Fruit fly (Drosophila melanogaster) whole organism, embryonic: ENCODE measurements around the gene CG33941.

Experiments used
- CG1024 ChIP-seq: fragments of 200-800 bp; sonication (Bioruptor generic); IDR thresholded peaks from 2 replicates; pipeline ENCODE4 v1.3.6; 2022; ENCODE audit warnings: missing biosample characterization, missing genetic modification characterization
- CG10366 ChIP-seq: fragments of 200-800 bp; sonication (Bioruptor generic); IDR thresholded peaks from 2 replicates; pipeline ENCODE4 v1.3.6; 2022; ENCODE audit warnings: missing biosample characterization, missing genetic modification characterization
- CG11093 ChIP-seq: fragments of 200-800 bp; sonication (Bioruptor generic); IDR thresholded peaks from 3 replicates; pipeline ENCODE4 v1.3.6; 2022; ENCODE audit warnings: missing biosample characterization, missing genetic modification characterization
- CG11456 ChIP-seq: fragments of 200-800 bp; sonication (Bioruptor generic); IDR thresholded peaks from 3 replicates; pipeline ENCODE4 v1.3.6; 2022; ENCODE audit warnings: missing biosample characterization, missing genetic modification characterization
- CG12155 ChIP-seq: fragments of 200-800 bp; sonication (Bioruptor generic); optimal IDR thresholded peaks from 3 replicates; lab custom pipeline; 2016; ENCODE audit warnings: missing biosample characterization, missing genetic modification characterization
- CG12744 ChIP-seq: fragments of 200-800 bp; sonication (Bioruptor generic); optimal IDR thresholded peaks from 2 replicates; lab custom pipeline; 2016; ENCODE audit warnings: missing biosample characterization, missing genetic modification characterization
- CG12942 ChIP-seq: fragments of 200-800 bp; sonication (Bioruptor generic); optimal IDR thresholded peaks from 3 replicates; lab custom pipeline; 2016; ENCODE audit warnings: missing biosample characterization, missing genetic modification characterization
- CG14965 ChIP-seq: fragments of 200-800 bp; sonication (Bioruptor generic); optimal IDR thresholded peaks from 2 replicates; lab custom pipeline; 2016; ENCODE audit warnings: missing biosample characterization, missing genetic modification characterization, borderline replicate concordance
- CG15601 ChIP-seq: fragments of 200-800 bp; sonication (Bioruptor generic); optimal IDR thresholded peaks from 3 replicates; lab custom pipeline; 2019; ENCODE audit warnings: missing biosample characterization, mild to moderate bottlenecking, missing genetic modification characterization, moderate library complexity
- CG17912 ChIP-seq: fragments of 200-800 bp; sonication (Bioruptor generic); optimal IDR thresholded peaks from 2 replicates; lab custom pipeline; 2018; ENCODE audit warnings: missing biosample characterization, mild to moderate bottlenecking, missing genetic modification characterization
- CG2199 ChIP-seq: fragments of 200-800 bp; sonication (Bioruptor generic); IDR thresholded peaks from 3 replicates; pipeline ENCODE4 v1.3.6; 2022; ENCODE audit warnings: missing biosample characterization, missing genetic modification characterization
- CG3726 ChIP-seq: fragments of 200-800 bp; sonication (Bioruptor generic); IDR thresholded peaks from 3 replicates; pipeline ENCODE4, ENCODE4 v1.3.6; 2022; ENCODE audit warnings: missing biosample characterization, missing genetic modification characterization
- CG42726 ChIP-seq: fragments of 200-800 bp; sonication (Bioruptor generic); IDR thresholded peaks from 2 replicates; pipeline ENCODE4 v1.3.6; 2022; ENCODE audit warnings: missing biosample characterization, missing genetic modification characterization; ENCODE audit not compliant: partially characterized antibody
- CG6689 ChIP-seq: fragments of 200-800 bp; sonication (Bioruptor generic); IDR thresholded peaks from 2 replicates; pipeline ENCODE4 v1.3.6; 2022; ENCODE audit warnings: missing biosample characterization, missing genetic modification characterization
- CG7271 ChIP-seq: fragments of 200-800 bp; sonication (Bioruptor generic); optimal IDR thresholded peaks from 2 replicates; lab custom pipeline; 2018; ENCODE audit warnings: missing biosample characterization, mild to moderate bottlenecking, missing genetic modification characterization, moderate library complexity
- CG9609 ChIP-seq: fragments of 200-800 bp; sonication (Bioruptor generic); optimal IDR thresholded peaks from 3 replicates; lab custom pipeline; 2016; ENCODE audit warnings: missing biosample characterization, missing genetic modification characterization
- CG9932 ChIP-seq: fragments of 200-800 bp; sonication (Bioruptor generic); IDR thresholded peaks from 2 replicates; pipeline ENCODE4 v1.3.6; 2022; ENCODE audit warnings: missing biosample characterization, missing genetic modification characterization
- Dll ChIP-seq: fragments of 200-800 bp; sonication (Bioruptor generic); IDR thresholded peaks from 4 replicates; pipeline ENCODE4 v1.3.6; 2022; ENCODE audit warnings: missing biosample characterization, missing genetic modification characterization; ENCODE audit not compliant: partially characterized antibody
- GATAe ChIP-seq: fragments of 200-800 bp; sonication (Bioruptor generic); conservative IDR thresholded peaks from 2 replicates; pipeline ENCODE4 v1.3.6; 2022; ENCODE audit warnings: missing biosample characterization, missing genetic modification characterization
- Hey ChIP-seq: fragments of 200-800 bp; sonication (Bioruptor generic); optimal IDR thresholded peaks from 3 replicates; lab custom pipeline; 2018; ENCODE audit warnings: missing biosample characterization, mild to moderate bottlenecking, missing genetic modification characterization
- Hmr ChIP-seq: fragments of 200-800 bp; sonication (Bioruptor generic); optimal IDR thresholded peaks from 3 replicates; lab custom pipeline; 2017; ENCODE audit warnings: mild to moderate bottlenecking, missing biosample characterization, missing genetic modification reagents, missing genetic modification characterization
- Hmx ChIP-seq: fragments of 200-800 bp; sonication (Bioruptor generic); optimal IDR thresholded peaks from 2 replicates; lab custom pipeline; 2016; ENCODE audit warnings: missing biosample characterization, missing genetic modification characterization
- Lhr ChIP-seq: fragments of 200-800 bp; sonication (Bioruptor generic); optimal IDR thresholded peaks from 3 replicates; lab custom pipeline; 2017; ENCODE audit warnings: mild to moderate bottlenecking, missing biosample characterization, missing genetic modification reagents, missing genetic modification characterization
- Myb ChIP-seq: fragments of 200-800 bp; sonication (Bioruptor generic); optimal IDR thresholded peaks from 2 replicates; lab custom pipeline; 2016; ENCODE audit warnings: missing biosample characterization, missing genetic modification characterization
- Nf-YB ChIP-seq: fragments of 200-800 bp; sonication (Bioruptor generic); optimal IDR thresholded peaks from 3 replicates; lab custom pipeline; 2019; ENCODE audit warnings: missing biosample characterization, mild to moderate bottlenecking, missing genetic modification characterization, moderate library complexity
- Nf-YC ChIP-seq: fragments of 200-800 bp; optimal IDR thresholded peaks from 3 replicates; lab custom pipeline; 2019; ENCODE audit warnings: missing biosample characterization, mild to moderate bottlenecking, missing genetic modification characterization, moderate library complexity
- Pdp1 ChIP-seq, 2 experiments: fragments of 200-800 bp; sonication (Bioruptor generic); optimal IDR thresholded peaks; 3 replicates each; lab custom pipeline; 2016; ENCODE audit warnings: missing biosample characterization in 2 of 2, missing genetic modification characterization in 2 of 2, mild to moderate bottlenecking in 1 of 2, moderate library complexity in 1 of 2
- ash1 ChIP-seq: fragments of 200-800 bp; sonication (Bioruptor generic); optimal IDR thresholded peaks from 2 replicates; lab custom pipeline; 2018; ENCODE audit warnings: missing biosample characterization, mild to moderate bottlenecking, missing genetic modification characterization
- btn ChIP-seq: fragments of 200-800 bp; sonication (Bioruptor generic); optimal IDR thresholded peaks from 2 replicates; lab custom pipeline; 2016; ENCODE audit warnings: missing biosample characterization, missing genetic modification characterization
- cwo ChIP-seq: fragments of 200-800 bp; sonication (Bioruptor generic); optimal IDR thresholded peaks from 3 replicates; lab custom pipeline; 2017; ENCODE audit warnings: missing biosample characterization, missing genetic modification characterization, mild to moderate bottlenecking, moderate library complexity, missing genetic modification reagents
- danr ChIP-seq: fragments of 200-800 bp; sonication (Bioruptor generic); IDR thresholded peaks from 2 replicates; pipeline ENCODE4 v1.3.6; 2022; ENCODE audit warnings: missing biosample characterization, missing genetic modification characterization
- fd102C ChIP-seq: fragments of 200-800 bp; sonication (Bioruptor generic); optimal IDR thresholded peaks from 2 replicates; lab custom pipeline; 2018; ENCODE audit warnings: missing biosample characterization, mild to moderate bottlenecking, missing genetic modification characterization, moderate library complexity
- grau ChIP-seq: fragments of 200-800 bp; optimal IDR thresholded peaks from 3 replicates; lab custom pipeline; 2019; ENCODE audit warnings: missing biosample characterization, mild to moderate bottlenecking, missing genetic modification characterization, moderate library complexity
- pros ChIP-seq: fragments of 200-800 bp; sonication (Bioruptor generic); optimal IDR thresholded peaks from 3 replicates; lab custom pipeline; 2019; ENCODE audit warnings: missing biosample characterization, mild to moderate bottlenecking, missing genetic modification characterization, moderate library complexity
- pzg ChIP-seq: fragments of 200-800 bp; sonication (Bioruptor generic); optimal IDR thresholded peaks from 3 replicates; lab custom pipeline; 2018; ENCODE audit warnings: missing biosample characterization, mild to moderate bottlenecking, missing genetic modification characterization, moderate library complexity
- rib ChIP-seq: fragments of 200-800 bp; sonication (Bioruptor generic); IDR thresholded peaks from 2 replicates; pipeline ENCODE4 v1.3.6; 2022; ENCODE audit warnings: missing biosample characterization, missing genetic modification characterization
- sens ChIP-seq: fragments of 200-800 bp; sonication (Bioruptor generic); peaks from one replicate; lab custom pipeline; 2016; ENCODE audit warnings: missing biosample characterization, missing genetic modification characterization
- slbo ChIP-seq: fragments of 200-800 bp; sonication (Bioruptor generic); IDR thresholded peaks from 2 replicates; pipeline ENCODE4 v1.3.6; 2022; ENCODE audit warnings: missing biosample characterization, missing genetic modification characterization
- tio ChIP-seq: fragments of 200-800 bp; sonication (Bioruptor generic); optimal IDR thresholded peaks from 2 replicates; lab custom pipeline; 2017; ENCODE audit warnings: missing biosample characterization, missing genetic modification characterization, inconsistent platforms
- toy ChIP-seq: fragments of 200-800 bp; sonication (Bioruptor generic); IDR thresholded peaks from 2 replicates; pipeline ENCODE4 v1.3.6; 2022; ENCODE audit warnings: missing biosample characterization, missing genetic modification characterization
- ttk ChIP-seq: fragments of 200-800 bp; sonication (Bioruptor generic); IDR thresholded peaks from 2 replicates; pipeline ENCODE4 v2.1.2; 2022; ENCODE audit warnings: missing biosample characterization, missing genetic modification characterization
- twi ChIP-seq: fragments of 200-800 bp; optimal IDR thresholded peaks from 2 replicates; lab custom pipeline; 2019; ENCODE audit warnings: missing biosample characterization, mild to moderate bottlenecking, missing genetic modification characterization, moderate library complexity
- tx ChIP-seq: fragments of 200-800 bp; sonication (Bioruptor generic); optimal IDR thresholded peaks from 2 replicates; lab custom pipeline; 2016; ENCODE audit warnings: missing biosample characterization, missing genetic modification characterization
- unpg ChIP-seq: fragments of 200-800 bp; sonication (Bioruptor generic); optimal IDR thresholded peaks from 3 replicates; lab custom pipeline; 2018; ENCODE audit warnings: missing biosample characterization, mild to moderate bottlenecking, missing genetic modification characterization, moderate library complexity
- wor ChIP-seq: fragments of 200-800 bp; sonication (Bioruptor generic); IDR thresholded peaks from 2 replicates; pipeline ENCODE4 v1.3.6; 2022; ENCODE audit warnings: missing biosample characterization, missing genetic modification characterization
- z ChIP-seq: fragments of 200-800 bp; sonication (Bioruptor generic); IDR thresholded peaks from 3 replicates; pipeline ENCODE4 v1.3.6; 2022; ENCODE audit warnings: missing biosample characterization, missing genetic modification characterization

Gene CG33941

dm6 chr4:421772-422171, 45.5 kb upstream of the CG33941 start (continued):
- no peak for TF ChIP-seq tx
- no peak for TF ChIP-seq rib
- no peak for TF ChIP-seq ttk
- TF ChIP-seq CG15601, result no peak
- TF ChIP-seq Nf-YC (tag; lab: Kevin White, UChicago), result peak; percentile 72
- TF ChIP-seq Nf-YB (GFP tag; lab: Kevin White, UChicago), result peak; percentile 91
- TF ChIP-seq, all 482 proteins: peak for 6

DNA sequence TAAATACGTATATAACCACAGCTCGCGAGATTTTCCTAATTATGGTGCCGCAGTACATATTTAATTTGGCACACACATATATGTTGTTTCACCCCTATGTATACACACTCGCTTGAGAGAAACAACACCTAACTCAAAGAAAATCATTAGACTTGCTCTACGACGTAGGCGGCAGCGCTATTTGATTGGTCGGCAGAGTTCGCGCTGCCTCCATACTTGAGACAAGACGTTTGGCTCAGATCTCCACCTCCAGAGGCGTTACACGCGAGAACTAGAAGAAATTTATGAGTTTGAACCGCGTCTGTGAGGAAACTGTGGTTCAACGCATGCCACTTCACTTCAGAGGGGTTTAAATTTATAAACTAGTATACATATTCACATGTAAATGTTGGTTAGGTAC, 44.0 kb upstream of the CG33941 start:
- peak; percentile 41 for TF ChIP-seq sens (GFP tag; lab: Kevin White, UChicago)
- no peak for TF ChIP-seq Hmr (GFP tag; lab: Kevin White, UChicago)
- peak; percentile 68; the same call in 1 of the 3 replicates for TF ChIP-seq CG2199 (GFP tag; lab: Robert Waterston, UW)
- TF ChIP-seq slbo, result no peak
- peak; percentile 44 for TF ChIP-seq pros (GFP tag; lab: Kevin White, UChicago)
- peak; percentile 94 for TF ChIP-seq Nf-YC (tag; lab: Kevin White, UChicago)
- peak; percentile 74; the same call in 2 of the 3 replicates for TF ChIP-seq z (GFP tag; lab: Robert Waterston, UW)
- TF ChIP-seq Nf-YB (GFP tag; lab: Kevin White, UChicago), result peak; percentile 96
- TF ChIP-seq grau, result no peak

DNA sequence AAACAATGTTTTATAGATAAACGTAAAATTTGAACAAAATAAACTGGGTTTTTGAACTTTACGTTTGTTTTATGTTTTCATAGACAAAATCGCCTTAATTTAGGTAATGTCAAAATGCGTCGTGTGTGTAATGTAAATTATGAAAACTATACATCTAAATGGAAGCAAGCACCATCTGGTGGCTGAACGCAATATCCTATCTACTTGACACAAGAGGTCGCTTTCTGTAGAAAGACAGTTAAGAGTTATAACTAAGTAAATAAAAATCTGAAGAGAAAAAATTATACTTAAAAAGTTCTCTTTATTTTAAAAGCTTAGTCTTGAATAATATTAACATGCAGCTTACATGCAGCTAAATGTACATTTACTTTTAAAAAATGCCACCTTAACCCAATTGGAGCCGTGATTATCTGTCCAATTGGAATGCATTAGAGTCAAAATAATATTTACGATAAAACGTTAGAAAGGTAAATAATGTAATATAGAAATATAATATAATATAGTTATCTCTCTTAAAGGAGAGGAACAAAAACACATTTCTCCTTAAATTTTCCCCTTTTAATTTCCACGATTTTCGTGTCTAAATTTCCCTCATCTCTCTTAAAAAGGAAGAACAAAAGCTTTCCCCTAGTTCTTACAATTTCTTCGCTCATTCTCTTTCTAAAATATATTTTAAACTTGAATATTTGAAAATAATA, 42.5 kb upstream of the CG33941 start:
- TF ChIP-seq CG12744 (peak; percentile 89), btn (GFP tag; lab: Kevin White, UChicago) (peak; percentile 93), CG12942 (GFP tag; lab: Kevin White, UChicago) (peak; percentile 86), Hmx (GFP tag; lab: Kevin White, UChicago) (peak; percentile 61), Myb (peak; percentile 82), unpg (GFP tag; lab: Kevin White, UChicago) (peak; percentile 92), pzg (GFP tag; lab: Kevin White, UChicago) (no peak), cwo (GFP tag; lab: Kevin White, UChicago) (no peak), CG9932 (GFP tag; lab: Robert Waterston, UW) (no peak; the same call in 1 of the 2 replicates), Hey (tag; lab: Kevin White, UChicago) (no peak), CG10366 (GFP tag; lab: Robert Waterston, UW) (peak; percentile 88), CG1024 (GFP tag; lab: Robert Waterston, UW) (peak; percentile 91; the same call in 1 of the 2 replicates), CG42726 (no peak; the same call in 1 of the 2 replicates), CG7271 (tag; lab: Kevin White, UChicago) (peak; percentile 84), danr (GFP tag; lab: Robert Waterston, UW) (peak; percentile 61; the same call in 1 of the 2 replicates), tio (peak; percentile 84), Pdp1 (GFP tag; optimal IDR thresholded peaks at IDR 0.05; lab: Kevin White, UChicago) (peak; percentile 93 to 95), twi (peak; percentile 76), CG14965 (GFP tag; lab: Kevin White, UChicago) (peak; percentile 100), CG3726 (GFP tag; lab: Robert Waterston, UW) (no peak; the same call in 2 of the 3 replicates), ash1 (peak; percentile 85), CG11456 (GFP tag; lab: Robert Waterston, UW) (no peak; the same call in none of the 3 replicates), GATAe (GFP tag; lab: Robert Waterston, UW) (no peak; the same call in 1 of the 2 replicates), Lhr (peak; percentile 96), fd102C (GFP tag; lab: Kevin White, UChicago) (peak; percentile 83), CG6689 (GFP tag; lab: Robert Waterston, UW) (no peak; the same call in 1 of the 2 replicates), CG12155 (GFP tag; lab: Kevin White, UChicago) (peak; percentile 77), wor (GFP tag; lab: Robert Waterston, UW) (peak; percentile 76), CG11093 (GFP tag; lab: Robert Waterston, UW) (peak; percentile 63; the same call in 1 of the 3 replicates), CG17912 (peak; percentile 96), CG9609 (peak; percentile 90), toy (GFP tag; lab: Robert Waterston, UW) (peak; percentile 79), Dll (GFP tag; lab: Robert Waterston, UW) (no peak)
